Worm (Caenorhabditis elegans): Measurements from ENCODE around the gene dot-1.4.

DNA sequence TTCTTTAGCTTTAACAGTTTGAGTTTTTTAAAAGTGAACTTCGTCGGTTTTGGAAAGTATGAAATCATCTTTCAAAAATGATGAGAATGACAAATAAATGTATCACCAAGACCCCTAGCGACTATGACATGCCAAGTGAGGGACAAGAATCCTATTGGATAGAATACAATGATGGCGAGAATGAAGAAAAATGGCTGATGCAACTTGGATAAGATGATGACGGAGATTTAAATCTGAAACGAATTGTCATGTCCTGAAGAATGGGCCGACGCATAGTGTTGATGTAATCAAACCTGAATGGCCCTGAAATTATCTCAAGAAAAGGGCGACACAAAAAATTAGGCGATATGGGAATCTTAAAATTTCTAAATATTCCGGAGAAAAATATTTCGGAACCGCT, 32.2 kb upstream of the dot-1.4 start:
- no peak for TF ChIP-seq him-1 (tag; optimal IDR thresholded peaks at IDR 0.05)
- no peak for TF ChIP-seq dao-5 (tag; optimal IDR thresholded peaks at IDR 0.05)
- no peak for TF ChIP-seq W03F9.2 (tag; optimal IDR thresholded peaks at IDR 0.05)
